Worm (Caenorhabditis elegans): Measurements from ENCODE around the gene D2045.9.

Gene D2045.9

ce11 chrIII:10463653-10464052 lies 11.4 kb upstream of the D2045.9 start (continued):
- TF ChIP-seq lin-40 (tag; optimal IDR thresholded peaks at IDR 0.05) (peak; percentile 38), attf-5 (GFP tag; optimal IDR thresholded peaks at IDR 0.05) (peak; percentile 83), lsl-1 (GFP tag; optimal IDR thresholded peaks at IDR 0.05) (no peak)

- no peak for TF ChIP-seq egl-18 (GFP tag; IDR thresholded peaks at IDR 0.05)
- no peak for TF ChIP-seq mcd-1 (GFP tag; IDR thresholded peaks at IDR 0.05)
- TF ChIP-seq nfya-2 (GFP tag; IDR thresholded peaks at IDR 0.05): no peak
- TF ChIP-seq tlf-1 (GFP tag; optimal IDR thresholded peaks at IDR 0.05): no peak
- TF ChIP-seq ceh-27 (GFP tag; optimal IDR thresholded peaks at IDR 0.05): no peak
- TF ChIP-seq madf-8 (GFP tag; conservative IDR thresholded peaks at IDR 0.05): no peak
- no peak for TF ChIP-seq ztf-22 (GFP tag; optimal IDR thresholded peaks at IDR 0.05)
- no peak for TF ChIP-seq F39B2.1 (GFP tag; IDR thresholded peaks at IDR 0.05)
- TF ChIP-seq B0035.1 (tag; optimal IDR thresholded peaks at IDR 0.05): no peak
- no peak for TF ChIP-seq F22D6.2 (tag; optimal IDR thresholded peaks at IDR 0.05)
- TF ChIP-seq B0019.2 (GFP tag; conservative IDR thresholded peaks at IDR 0.05): no peak; the same call in 1 of the 2 replicates
- no peak for TF ChIP-seq F23B12.7 (tag; optimal IDR thresholded peaks at IDR 0.05; ENCODE audit: insufficient read depth)
- peak; percentile 22 for TF ChIP-seq chd-7 (tag; optimal IDR thresholded peaks at IDR 0.05)
- TF ChIP-seq hsf-1 (GFP tag; IDR thresholded peaks at IDR 0.05): 0 out of 2 replicates have a peak, but pooled peaks have one; percentile 31
- TF ChIP-seq egrh-3 (GFP tag; IDR thresholded peaks at IDR 0.05): peak; percentile 61; the same call in 1 of the 2 replicates
- no peak for TF ChIP-seq hmg-1.2 (GFP tag; IDR thresholded peaks at IDR 0.05)
- TF ChIP-seq zfh-2 (GFP tag; conservative IDR thresholded peaks at IDR 0.05): peak; percentile 92
- TF ChIP-seq pbrm-1 (GFP tag; IDR thresholded peaks at IDR 0.05): no peak
- no peak for TF ChIP-seq zim-3 (tag; optimal IDR thresholded peaks at IDR 0.05)
- no peak for TF ChIP-seq B0261.1 (tag; optimal IDR thresholded peaks at IDR 0.05)
- no peak for TF ChIP-seq F57C9.4 (tag; optimal IDR thresholded peaks at IDR 0.05)
- 0 out of 2 replicates have a peak, but pooled peaks have one; percentile 15 for TF ChIP-seq dox-1 (GFP tag; IDR thresholded peaks at IDR 0.05)
- no peak for TF ChIP-seq nfyb-1 (GFP tag; IDR thresholded peaks at IDR 0.05)
- TF ChIP-seq lin-35 (GFP tag; optimal IDR thresholded peaks at IDR 0.05): no peak
- TF ChIP-seq ztf-25 (GFP tag; IDR thresholded peaks at IDR 0.05): no peak
- no peak for TF ChIP-seq lsy-27 (tag; optimal IDR thresholded peaks at IDR 0.05; ENCODE audit: borderline replicate concordance, insufficient read depth)
- no peak for TF ChIP-seq tbx-9 (tag; optimal IDR thresholded peaks at IDR 0.05; ENCODE audit: borderline replicate concordance)
- TF ChIP-seq hmg-20 (GFP tag; IDR thresholded peaks at IDR 0.05): no peak
Measured at ce11 chrIII:10464455-10464854, 10.6 kb upstream of the D2045.9 start.

ce11 chrIII:10469574-10470055 lies 5.4 kb upstream of the D2045.9 start, which contains the start of gene D2045.5:
Gene D2045.5, minus strand, starts transcription at chrIII:10469624.
- TF ChIP-seq lsl-1 (GFP tag; optimal IDR thresholded peaks at IDR 0.05) (peak; percentile 86), xnd-1 (tag; optimal IDR thresholded peaks at IDR 0.05) (peak; percentile 70), madf-6 (GFP tag; IDR thresholded peaks at IDR 0.05) (peak; percentile 76), ZK185.1 (tag; optimal IDR thresholded peaks at IDR 0.05; ENCODE audit: poor library complexity, severe bottlenecking) (no peak), efl-1 (GFP tag; optimal IDR thresholded peaks at IDR 0.05) (peak; percentile 33), madf-8 (GFP tag; conservative IDR thresholded peaks at IDR 0.05) (peak; percentile 54), F33H1.4 (GFP tag; IDR thresholded peaks at IDR 0.05) (peak; percentile 77), ztf-22 (GFP tag; optimal IDR thresholded peaks at IDR 0.05) (no peak), let-607 (tag; optimal IDR thresholded peaks at IDR 0.05) (no peak), D2030.7 (GFP tag; IDR thresholded peaks at IDR 0.05) (peak; percentile 40; the same call in 1 of the 2 replicates), egrh-3 (GFP tag; IDR thresholded peaks at IDR 0.05) (no peak), cebp-2 (GFP tag; IDR thresholded peaks at IDR 0.05) (no peak)
